Fruit fly (Drosophila melanogaster): ENCODE measurements around the gene dnd.
A peak's percentile ranks its signal among the peaks of the same experiment; 100 is the strongest.

Gene dnd

DNA sequence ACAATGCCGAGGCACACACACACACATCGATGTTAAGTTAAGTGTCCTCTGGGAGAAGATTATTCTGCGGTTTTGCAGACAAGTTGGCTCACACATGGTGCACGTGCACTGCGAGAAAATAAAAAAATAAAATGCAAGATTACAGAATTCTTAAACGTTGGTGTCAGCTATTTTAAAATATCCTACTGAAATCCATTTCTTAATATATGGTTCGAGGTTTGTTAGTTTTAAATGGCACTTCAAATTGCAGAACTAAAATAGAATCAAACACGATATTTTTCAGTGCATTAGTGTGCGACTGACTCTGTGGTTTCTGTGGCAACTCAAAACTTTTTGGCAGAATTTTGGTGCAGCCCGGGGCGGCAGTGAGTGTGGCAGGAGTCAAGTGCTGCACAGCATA, 48.0 kb upstream of the dnd start (continued):
- TF ChIP-seq pdm3 (GFP tag; optimal IDR thresholded peaks at IDR 0.05) (peak; percentile 59), Hr4 (GFP tag; optimal IDR thresholded peaks at IDR 0.05) (peak; percentile 43), cyc (GFP tag; optimal IDR thresholded peaks at IDR 0.05) (peak; percentile 60), Sox102F (GFP tag; optimal IDR thresholded peaks at IDR 0.05) (peak; percentile 44), achi (GFP tag; optimal IDR thresholded peaks at IDR 0.05) (peak; percentile 64), lz (GFP tag; optimal IDR thresholded peaks at IDR 0.05) (peak; percentile 70), CG34406 (GFP tag; optimal IDR thresholded peaks at IDR 0.05) (no peak), CG8319 (GFP tag; optimal IDR thresholded peaks at IDR 0.05) (peak; percentile 6), salr (GFP tag; optimal IDR thresholded peaks at IDR 0.05) (peak; percentile 22 to 43), vri (GFP tag; optimal IDR thresholded peaks at IDR 0.05) (peak; percentile 16), CG9139 (GFP tag; optimal IDR thresholded peaks at IDR 0.05) (peak; percentile 27), Eip93F (GFP tag; optimal IDR thresholded peaks at IDR 0.05) (no peak), CG8119 (GFP tag; IDR thresholded peaks at IDR 0.05) (0 out of 3 replicates have a peak, but pooled peaks have one; percentile 37), CG6854 (GFP tag; optimal IDR thresholded peaks at IDR 0.05) (no peak)

dm6 chr3R:21933952-21934351, 46.8 kb upstream of the dnd start:
- peak; percentile 43 for TF ChIP-seq Eip78C (GFP tag)
- TF ChIP-seq ss (GFP tag; optimal IDR thresholded peaks at IDR 0.05), result peak; percentile 11 to 22
- peak; percentile 45; the same call in 1 of the 3 replicates for TF ChIP-seq CG6163 (GFP tag; IDR thresholded peaks at IDR 0.05)
- no peak for TF ChIP-seq acj6 (GFP tag; optimal IDR thresholded peaks at IDR 0.05)
- TF ChIP-seq CG6808 (GFP tag; optimal IDR thresholded peaks at IDR 0.05), result peak; percentile 17
- TF ChIP-seq spab (GFP tag; optimal IDR thresholded peaks at IDR 0.05), result no peak
- TF ChIP-seq topi (GFP tag; optimal IDR thresholded peaks at IDR 0.05), result no peak
- no peak for TF ChIP-seq CG11762 (GFP tag; optimal IDR thresholded peaks at IDR 0.05; ENCODE audit: insufficient read depth)
- peak; percentile 7 for TF ChIP-seq CG16779 (tag; optimal IDR thresholded peaks at IDR 0.05)
- no peak for TF ChIP-seq eg (GFP tag; IDR thresholded peaks at IDR 0.05)
- TF ChIP-seq CG32006 (GFP tag; optimal IDR thresholded peaks at IDR 0.05), result no peak
- no peak for TF ChIP-seq CG4318 (GFP tag; optimal IDR thresholded peaks at IDR 0.05)
- TF ChIP-seq dac (GFP tag; optimal IDR thresholded peaks at IDR 0.05), result no peak
- TF ChIP-seq Sox15 (GFP tag; optimal IDR thresholded peaks at IDR 0.05), result no peak
- TF ChIP-seq CG9139 (GFP tag; optimal IDR thresholded peaks at IDR 0.05), result no peak
- TF ChIP-seq lz (GFP tag; optimal IDR thresholded peaks at IDR 0.05), result no peak
- no peak for TF ChIP-seq CG8632 (GFP tag; optimal IDR thresholded peaks at IDR 0.05)
- no peak for TF ChIP-seq CG8319 (GFP tag; optimal IDR thresholded peaks at IDR 0.05)

DNA sequence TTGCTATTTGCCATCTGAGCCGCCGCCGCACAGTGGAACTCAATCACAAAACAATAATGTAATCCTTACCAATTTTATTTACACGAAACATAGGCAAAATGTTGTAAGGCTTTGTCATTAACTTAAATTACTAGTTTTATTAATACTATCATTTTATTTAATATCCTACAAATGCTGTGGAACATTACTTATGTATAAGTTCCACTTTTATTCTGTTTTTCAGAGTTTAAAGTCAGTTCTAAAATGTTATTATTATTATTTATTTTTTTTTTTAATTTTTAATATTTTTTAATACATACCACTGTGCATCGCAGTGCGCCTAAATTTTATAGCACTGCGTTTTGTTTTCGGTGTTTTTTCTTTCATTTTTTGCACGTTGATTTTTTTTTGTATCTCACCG, 44.2 kb upstream of the dnd start:
- TF ChIP-seq Hr39 (GFP tag; optimal IDR thresholded peaks at IDR 0.05) (no peak), fd59A (GFP tag; optimal IDR thresholded peaks at IDR 0.05) (no peak), Ets21C (GFP tag; optimal IDR thresholded peaks at IDR 0.05) (no peak), CG8319 (GFP tag; optimal IDR thresholded peaks at IDR 0.05) (peak; percentile 7), CG9139 (GFP tag; optimal IDR thresholded peaks at IDR 0.05) (peak; percentile 15), CG6163 (GFP tag; IDR thresholded peaks at IDR 0.05) (peak; percentile 56; the same call in 1 of the 3 replicates), ss (GFP tag; optimal IDR thresholded peaks at IDR 0.05) (peak in 1 of 2 experiments; percentile 24), CG8119 (GFP tag; IDR thresholded peaks at IDR 0.05) (peak; percentile 90), CG16779 (tag; optimal IDR thresholded peaks at IDR 0.05) (peak; percentile 36), Ets96B (tag; optimal IDR thresholded peaks at IDR 0.05) (peak; percentile 50), topi (GFP tag; optimal IDR thresholded peaks at IDR 0.05) (peak; percentile 8), Eip75B (GFP tag; optimal IDR thresholded peaks at IDR 0.05) (peak; percentile 9), CG4318 (GFP tag; optimal IDR thresholded peaks at IDR 0.05) (peak; percentile 77), CG6792 (GFP tag; optimal IDR thresholded peaks at IDR 0.05) (peak; percentile 42), CG31627 (GFP tag; optimal IDR thresholded peaks at IDR 0.05) (no peak), Sox14 (GFP tag; optimal IDR thresholded peaks at IDR 0.05) (no peak), Hr38 (GFP tag; optimal IDR thresholded peaks at IDR 0.05) (no peak), CG6808 (GFP tag; optimal IDR thresholded peaks at IDR 0.05) (no peak), CG15336 (GFP tag; IDR thresholded peaks at IDR 0.05) (peak; percentile 93), CG3032 (tag; optimal IDR thresholded peaks at IDR 0.05) (no peak), CG8632 (GFP tag; optimal IDR thresholded peaks at IDR 0.05) (peak; percentile 70), fd85E (GFP tag; optimal IDR thresholded peaks at IDR 0.05) (no peak), CG6276 (GFP tag; optimal IDR thresholded peaks at IDR 0.05) (peak; percentile 73), achi (GFP tag; optimal IDR thresholded peaks at IDR 0.05) (peak; percentile 73), Lpt (GFP tag; optimal IDR thresholded peaks at IDR 0.05) (peak; percentile 54), CG11762 (GFP tag; optimal IDR thresholded peaks at IDR 0.05; ENCODE audit: insufficient read depth) (peak; percentile 59), vri (GFP tag; optimal IDR thresholded peaks at IDR 0.05) (no peak), CG10669 (GFP tag; optimal IDR thresholded peaks at IDR 0.05) (no peak), Hr4 (GFP tag; optimal IDR thresholded peaks at IDR 0.05) (peak; percentile 75), esn (GFP tag; optimal IDR thresholded peaks at IDR 0.05) (peak; percentile 26), fkh (GFP tag; optimal IDR thresholded peaks at IDR 0.05) (no peak), eg (GFP tag; IDR thresholded peaks at IDR 0.05) (peak; percentile 88), lz (GFP tag; optimal IDR thresholded peaks at IDR 0.05) (no peak)
